Worm (Caenorhabditis elegans) whole organism, mixed stage, embryonic: ENCODE data around the gene F38A1.6.
A peak's percentile ranks its signal among the peaks of the same experiment; 100 is the strongest.

Experiments
- M03D4.4 ChIP-seq: sonication (generic microtip); optimal IDR thresholded peaks from 2 replicates; lab custom pipeline; 2017; ENCODE audit warnings: mild to moderate bottlenecking, missing genetic modification characterization, missing compliant biosample characterization
- bed-3 ChIP-seq: fragments of 200-800 bp; sonication (Bioruptor generic); optimal IDR thresholded peaks from 3 replicates; lab custom pipeline; 2018; ENCODE audit warnings: mild to moderate bottlenecking, missing genetic modification characterization, moderate library complexity, missing compliant biosample characterization
- blmp-1 ChIP-seq: fragments of 150-350 bp; optimal IDR thresholded peaks from 2 replicates; lab custom pipeline; 2014; ENCODE audit warnings: missing biosample characterization, missing genetic modification characterization
- ces-1 ChIP-seq: fragments of 150-350 bp; optimal IDR thresholded peaks from 2 replicates; lab custom pipeline; 2014; ENCODE audit warnings: missing biosample characterization, missing genetic modification reagents, missing genetic modification characterization
- cnd-1 ChIP-seq: fragments of 200-800 bp; sonication (Bioruptor generic); optimal IDR thresholded peaks from 2 replicates; lab custom pipeline; 2018; ENCODE audit warnings: mild to moderate bottlenecking, missing genetic modification characterization, missing compliant biosample characterization
- drap-1 ChIP-seq: fragments of 200-800 bp; sonication (Bioruptor generic); optimal IDR thresholded peaks from 3 replicates; lab custom pipeline; 2018; ENCODE audit warnings: mild to moderate bottlenecking, missing genetic modification characterization, missing compliant biosample characterization
- elt-1 ChIP-seq: sonication (generic microtip); optimal IDR thresholded peaks from 2 replicates; lab custom pipeline; 2017; ENCODE audit warnings: missing genetic modification characterization, mild to moderate bottlenecking, missing compliant biosample characterization, antibody characterized with exemption, moderate library complexity, borderline replicate concordance; ENCODE audit not compliant: insufficient read depth
- flh-1 ChIP-seq: fragments of 200-800 bp; sonication (Bioruptor generic); optimal IDR thresholded peaks from 2 replicates; lab custom pipeline; 2018; ENCODE audit warnings: mild to moderate bottlenecking, missing genetic modification characterization, moderate library complexity, missing compliant biosample characterization
- ham-2 ChIP-seq: fragments of 200-800 bp; sonication (Bioruptor generic); optimal IDR thresholded peaks from 2 replicates; lab custom pipeline; 2018; ENCODE audit warnings: mild to moderate bottlenecking, missing genetic modification characterization, missing compliant biosample characterization
- hlh-1 ChIP-seq: fragments of 150-350 bp; optimal IDR thresholded peaks from 2 replicates; lab custom pipeline; 2014; ENCODE audit warnings: missing biosample characterization, missing genetic modification reagents, missing genetic modification characterization
- lin-13 ChIP-seq: fragments of 150-350 bp; optimal IDR thresholded peaks from 2 replicates; lab custom pipeline; 2014; ENCODE audit warnings: missing biosample characterization, missing genetic modification characterization
- lin-32 ChIP-seq: fragments of 200-800 bp; sonication (Bioruptor generic); optimal IDR thresholded peaks from 2 replicates; lab custom pipeline; 2018; ENCODE audit warnings: mild to moderate bottlenecking, missing genetic modification characterization, missing compliant biosample characterization
- lsy-2 ChIP-seq: fragments of 150-350 bp; optimal IDR thresholded peaks from 2 replicates; lab custom pipeline; 2014; ENCODE audit warnings: missing biosample characterization, missing genetic modification characterization
- mab-5 ChIP-seq: fragments of 150-350 bp; optimal IDR thresholded peaks from 2 replicates; lab custom pipeline; 2014; ENCODE audit warnings: missing biosample characterization, missing genetic modification characterization
- mep-1 ChIP-seq: fragments of 150-350 bp; optimal IDR thresholded peaks from 2 replicates; lab custom pipeline; 2017; ENCODE audit warnings: missing biosample characterization, missing genetic modification reagents, missing genetic modification characterization, inconsistent platforms
- nhr-2 ChIP-seq: fragments of 150-350 bp; optimal IDR thresholded peaks from 2 replicates; lab custom pipeline; 2014; ENCODE audit warnings: missing biosample characterization, missing genetic modification characterization
- nhr-237 ChIP-seq: fragments of 150-350 bp; optimal IDR thresholded peaks from 2 replicates; lab custom pipeline; 2014; ENCODE audit warnings: missing biosample characterization, missing genetic modification characterization
- nhr-28 ChIP-seq: fragments of 150-350 bp; optimal IDR thresholded peaks from 2 replicates; lab custom pipeline; 2014; ENCODE audit warnings: missing biosample characterization, missing genetic modification characterization
- nhr-76 ChIP-seq: sonication (generic microtip); optimal IDR thresholded peaks from 2 replicates; lab custom pipeline; 2017; ENCODE audit warnings: missing biosample characterization, missing genetic modification characterization
- pha-4 ChIP-seq: fragments of 150-350 bp; optimal IDR thresholded peaks from 2 replicates; lab custom pipeline; 2018; ENCODE audit warnings: missing biosample characterization, missing genetic modification reagents, missing genetic modification characterization
- sem-2 ChIP-seq: fragments of 200-800 bp; sonication (Bioruptor generic); optimal IDR thresholded peaks from 2 replicates; lab custom pipeline; 2018; ENCODE audit warnings: mild to moderate bottlenecking, missing genetic modification characterization, missing compliant biosample characterization
- snpc-4 ChIP-seq: fragments of 150-350 bp; optimal IDR thresholded peaks from 2 replicates; lab custom pipeline; 2014; ENCODE audit warnings: missing biosample characterization, missing genetic modification characterization
- sptf-1 ChIP-seq: sonication (generic microtip); optimal IDR thresholded peaks from 2 replicates; lab custom pipeline; 2017; ENCODE audit warnings: mild to moderate bottlenecking, missing genetic modification characterization, moderate library complexity, missing compliant biosample characterization
- tbx-8 ChIP-seq: fragments of 200-800 bp; sonication (Bioruptor generic); optimal IDR thresholded peaks from 2 replicates; lab custom pipeline; 2018; ENCODE audit warnings: mild to moderate bottlenecking, missing genetic modification characterization, moderate library complexity, missing compliant biosample characterization
- unc-39 ChIP-seq: fragments of 150-350 bp; optimal IDR thresholded peaks from 2 replicates; lab custom pipeline; 2014; ENCODE audit warnings: missing biosample characterization, missing genetic modification characterization
- unc-62 ChIP-seq: fragments of 150-350 bp; optimal IDR thresholded peaks from 2 replicates; lab custom pipeline; 2014; ENCODE audit warnings: missing biosample characterization, missing genetic modification reagents, missing genetic modification characterization
- ztf-11 ChIP-seq: fragments of 150-350 bp; optimal IDR thresholded peaks from 2 replicates; lab custom pipeline; 2014; ENCODE audit warnings: missing biosample characterization, missing genetic modification characterization

The F38A1.6 gene

DNA sequence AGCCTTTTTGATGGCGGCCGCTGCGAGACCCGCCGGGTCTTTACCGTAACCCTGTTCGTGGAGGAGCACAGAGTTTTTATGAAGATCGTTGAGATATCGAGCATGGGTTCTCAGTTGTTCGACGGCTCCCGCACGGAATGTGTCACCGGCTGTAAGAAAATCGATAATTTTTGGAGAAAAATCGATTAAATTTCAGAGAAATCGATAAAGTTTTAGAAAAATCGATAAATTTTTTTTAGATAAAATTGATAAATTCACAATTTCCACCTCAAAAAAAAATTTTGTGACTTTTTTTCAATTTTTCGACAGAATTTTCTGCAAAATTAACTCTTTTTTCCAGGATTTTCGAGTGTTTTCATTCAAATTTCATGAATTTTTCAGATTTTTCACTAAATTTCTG, 16.9 kb upstream of the F38A1.6 start:
- TF ChIP-seq ces-1 (GFP tag; lab: Kevin White, UChicago) (no peak), cnd-1 (tag; lab: Kevin White, UChicago) (no peak)

DNA sequence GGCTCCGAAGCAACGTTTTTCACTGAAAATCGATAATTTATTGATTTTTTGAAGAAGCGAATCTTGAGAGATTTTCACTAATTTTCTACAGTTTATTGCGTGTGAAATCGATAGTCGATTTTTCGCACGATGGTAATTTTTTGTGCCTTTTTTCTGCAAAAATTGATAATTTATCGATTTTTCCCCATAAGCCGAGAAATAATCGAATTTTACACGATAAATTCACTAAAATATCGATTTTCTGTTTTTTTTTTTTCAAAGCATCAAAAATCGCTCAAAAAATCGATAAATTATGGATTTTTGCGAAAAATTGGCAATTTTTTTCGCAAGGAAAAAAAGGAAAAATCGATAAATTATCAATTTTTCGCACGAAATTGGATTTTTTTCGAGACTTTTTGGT, 15.9 kb upstream of the F38A1.6 start:
- no peak for TF ChIP-seq sem-2 (GFP tag; lab: Kevin White, UChicago)
- TF ChIP-seq nhr-237 (tag; lab: Kevin White, UChicago): no peak
- no peak for TF ChIP-seq sptf-1 (tag; lab: Kevin White, UChicago)
- no peak for TF ChIP-seq bed-3 (GFP tag; lab: Kevin White, UChicago)
- TF ChIP-seq tbx-8 (GFP tag; lab: Kevin White, UChicago): no peak
- no peak for TF ChIP-seq ham-2
- no peak for TF ChIP-seq nhr-2
- no peak for TF ChIP-seq unc-39 (tag; lab: Kevin White, UChicago)
- no peak for TF ChIP-seq M03D4.4 (tag; lab: Kevin White, UChicago)
- TF ChIP-seq hlh-1: no peak
- TF ChIP-seq cnd-1 (tag; lab: Kevin White, UChicago): no peak
- no peak for TF ChIP-seq lsy-2 (tag; lab: Kevin White, UChicago)
- no peak for TF ChIP-seq drap-1 (GFP tag; lab: Kevin White, UChicago)
- TF ChIP-seq nhr-76 (tag; lab: Kevin White, UChicago): no peak

DNA sequence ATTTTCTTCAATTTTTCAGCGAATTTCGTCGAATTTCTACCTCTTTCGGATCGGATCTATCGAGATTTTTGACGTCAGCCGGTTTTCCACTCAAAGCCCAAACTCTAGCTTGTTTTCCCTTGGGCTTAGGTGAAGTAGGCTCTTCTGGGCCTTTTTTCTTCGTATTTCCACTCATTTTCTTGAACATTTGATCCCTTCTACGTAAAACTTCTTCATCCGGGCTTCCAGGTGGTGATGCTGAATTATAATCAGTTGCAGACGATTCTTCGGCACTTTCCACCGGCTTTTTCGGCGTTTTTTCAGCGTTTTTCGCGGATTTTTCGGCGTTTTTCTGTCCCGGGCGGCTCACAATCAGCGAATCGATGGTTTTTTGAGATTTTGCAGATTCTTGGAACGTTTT, 13.5 kb upstream of the F38A1.6 start:
- TF ChIP-seq nhr-28 (tag; lab: Kevin White, UChicago) (no peak), hlh-1 (no peak), tbx-8 (GFP tag; lab: Kevin White, UChicago) (no peak), ztf-11 (no peak), unc-39 (tag; lab: Kevin White, UChicago) (no peak)

DNA sequence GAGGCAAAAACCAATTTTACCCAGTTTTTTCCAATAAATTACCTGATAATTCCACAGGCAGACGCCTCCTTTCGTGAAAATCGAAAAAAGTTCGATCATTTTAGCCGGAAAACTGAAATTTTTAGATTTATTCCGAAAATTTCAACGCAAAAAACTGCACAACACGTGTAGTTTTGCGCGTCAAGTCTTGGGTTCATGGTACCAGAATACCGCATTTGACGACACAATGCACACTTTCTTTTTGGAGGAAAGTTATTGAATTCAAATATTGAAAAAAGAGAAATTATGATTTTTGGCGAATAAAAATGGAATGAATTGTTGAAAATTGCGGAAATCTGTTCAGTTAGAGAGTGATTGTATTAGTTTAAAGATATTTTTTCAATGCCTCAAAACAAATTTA, 12.0 kb upstream of the F38A1.6 start, which contains the start of gene F38A1.8:
F38A1.8 (minus strand) TSS at position 167 of the 400 bp plus-strand sequence.
- TF ChIP-seq hlh-1 (no peak), elt-1 (no peak), nhr-237 (tag; lab: Kevin White, UChicago) (peak; percentile 64), ztf-11 (no peak), unc-39 (tag; lab: Kevin White, UChicago) (no peak), pha-4 (peak; percentile 32), mep-1 (tag; lab: Kevin White, UChicago) (peak; percentile 36), lin-13 (peak; percentile 51), lsy-2 (tag; lab: Kevin White, UChicago) (peak; percentile 64), ham-2 (no peak), tbx-8 (GFP tag; lab: Kevin White, UChicago) (no peak)

DNA sequence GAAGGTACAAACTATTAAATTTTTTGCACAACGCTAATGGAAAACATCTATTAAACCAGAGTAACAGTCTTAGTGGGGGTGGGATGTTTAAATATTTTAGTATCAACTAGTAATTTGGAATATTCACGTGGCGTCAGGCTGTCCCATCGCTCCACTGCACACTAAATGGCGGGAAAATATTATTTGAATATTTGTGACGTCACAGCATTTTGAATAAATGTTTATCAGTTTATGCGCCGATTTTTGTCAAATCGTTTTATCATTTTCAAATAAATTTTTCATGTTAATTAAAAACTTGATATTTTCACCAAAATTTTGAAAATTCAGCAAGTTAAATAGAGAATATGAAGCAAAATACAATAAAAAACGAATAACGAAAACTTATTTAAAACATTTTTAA, 8.4 kb upstream of the F38A1.6 start, which contains the start of gene F38A1.15:
F38A1.15 (minus strand) TSS at position 101 of the 400 bp plus-strand sequence.
- TF ChIP-seq snpc-4 (tag; lab: Kevin White, UChicago): no peak
- no peak for TF ChIP-seq pha-4
- no peak for TF ChIP-seq unc-62 (GFP tag; lab: Kevin White, UChicago)
- TF ChIP-seq M03D4.4 (tag; lab: Kevin White, UChicago): no peak
- no peak for TF ChIP-seq sptf-1 (tag; lab: Kevin White, UChicago)
- TF ChIP-seq bed-3 (GFP tag; lab: Kevin White, UChicago): no peak
- no peak for TF ChIP-seq hlh-1
- no peak for TF ChIP-seq nhr-28 (tag; lab: Kevin White, UChicago)
- TF ChIP-seq tbx-8 (GFP tag; lab: Kevin White, UChicago): no peak
- TF ChIP-seq, all 35 proteins: peak for 0

DNA sequence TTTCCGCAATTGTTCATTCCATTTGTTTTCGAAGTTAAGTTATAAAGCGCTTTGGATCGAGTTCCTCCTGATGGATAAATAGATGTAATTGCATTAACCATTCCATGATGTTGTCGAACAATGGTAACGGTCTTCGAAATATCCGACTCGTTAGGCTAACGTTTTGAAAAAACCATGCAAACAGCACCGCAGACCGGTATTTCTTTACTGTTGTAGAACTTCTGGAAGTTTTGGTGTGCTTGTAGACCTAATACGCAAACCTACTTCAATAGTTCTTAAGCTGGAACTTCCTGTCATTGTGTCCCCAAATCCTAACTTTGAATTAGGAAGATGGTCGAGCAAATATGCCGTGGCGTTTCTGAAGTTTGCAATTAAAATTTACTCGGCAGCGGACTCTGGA, 6.4 kb upstream of the F38A1.6 start, which contains the start of gene F38A1.9:
F38A1.9 (minus strand) TSS at position 101 of the 400 bp plus-strand sequence.
- TF ChIP-seq snpc-4 (tag; lab: Kevin White, UChicago): no peak

DNA sequence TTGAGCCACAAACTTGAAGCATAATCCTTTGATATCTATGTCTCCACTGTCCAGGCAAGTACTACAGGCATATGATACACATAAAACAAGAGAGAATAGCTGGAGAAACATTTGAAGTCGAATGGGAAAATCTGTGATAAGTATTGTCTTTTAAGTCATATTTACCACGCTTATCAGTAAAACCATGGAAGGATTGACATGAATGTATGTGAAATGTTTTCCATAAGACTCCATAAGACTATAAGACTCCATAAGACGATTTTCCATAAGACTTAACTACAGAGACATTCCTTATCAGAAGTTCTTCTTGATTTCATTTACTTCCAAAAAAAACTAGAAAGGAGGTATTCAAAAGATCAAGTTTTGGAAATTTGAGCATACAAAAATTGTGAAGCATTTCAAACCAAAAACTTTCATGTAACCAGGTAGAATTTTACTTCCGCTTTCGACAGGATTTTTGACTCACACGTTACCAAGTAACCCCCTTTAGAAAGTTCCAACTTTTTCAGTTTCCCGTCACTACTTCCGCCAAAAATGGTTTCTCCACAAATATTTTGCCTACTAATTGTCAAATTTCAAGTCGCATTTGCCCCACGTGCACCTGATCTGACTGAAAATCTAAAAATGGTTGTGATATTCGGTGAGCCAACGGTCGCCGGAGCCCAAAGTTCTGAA, 4.8 kb upstream of the F38A1.6 start, which contains the start of the genes clec-165 and F38A1.11:
clec-165 (minus strand) TSS at position 125 of the 675 bp plus-strand sequence.
F38A1.11 (plus strand) TSS at position 625 of the 675 bp plus-strand sequence.
- TF ChIP-seq nhr-2: no peak
- TF ChIP-seq nhr-237 (tag; lab: Kevin White, UChicago): no peak
- no peak for TF ChIP-seq tbx-8 (GFP tag; lab: Kevin White, UChicago)
- TF ChIP-seq sem-2 (GFP tag; lab: Kevin White, UChicago): no peak
- TF ChIP-seq cnd-1 (tag; lab: Kevin White, UChicago): no peak
- no peak for TF ChIP-seq lin-32 (GFP tag; lab: Kevin White, UChicago)
- TF ChIP-seq snpc-4 (tag; lab: Kevin White, UChicago): no peak
- no peak for TF ChIP-seq flh-1 (GFP tag; lab: Kevin White, UChicago)
- TF ChIP-seq M03D4.4 (tag; lab: Kevin White, UChicago): no peak
- no peak for TF ChIP-seq blmp-1
- TF ChIP-seq mab-5: no peak
- no peak for TF ChIP-seq bed-3 (GFP tag; lab: Kevin White, UChicago)
- TF ChIP-seq, all 35 proteins: peak for 0
